Worm (Caenorhabditis elegans): Measurements from ENCODE around the gene cyp-35A4.

DNA sequence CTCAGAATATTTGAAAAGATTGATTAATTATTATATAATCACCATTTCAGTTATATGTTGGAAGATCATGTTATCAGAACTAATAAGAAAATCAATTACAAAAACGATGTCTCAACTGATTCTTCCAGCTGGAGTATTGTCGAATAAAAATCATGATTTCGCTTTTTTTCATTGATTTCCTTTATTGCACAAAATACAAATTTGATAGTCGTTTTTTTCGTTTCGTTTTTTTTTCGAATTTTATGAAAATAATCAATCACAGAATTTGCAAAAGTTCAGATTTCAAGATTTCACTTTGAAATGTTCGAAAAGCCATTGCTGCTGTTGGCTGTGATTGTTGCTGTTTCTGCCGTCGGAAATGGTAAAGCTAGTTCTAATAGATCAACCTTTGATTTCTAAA lies 4.4 kb downstream of the cyp-35A4 start, which contains the start of gene C49G7.13:
- TF ChIP-seq lsy-2 (tag; optimal IDR thresholded peaks at IDR 0.05) (no peak), nhr-77 (tag; optimal IDR thresholded peaks at IDR 0.05) (no peak), ztf-11 (tag; optimal IDR thresholded peaks at IDR 0.05) (no peak), egl-27 (tag; optimal IDR thresholded peaks at IDR 0.05) (no peak), unc-98 (GFP tag; IDR thresholded peaks at IDR 0.05) (no peak), nhr-12 (tag; optimal IDR thresholded peaks at IDR 0.05) (no peak), mdl-1 (tag; optimal IDR thresholded peaks at IDR 0.05) (no peak), tlp-1 (tag; optimal IDR thresholded peaks at IDR 0.05) (no peak), nhr-11 (tag; optimal IDR thresholded peaks at IDR 0.05) (no peak)

All from whole organism, L1 larva.